Worm (Caenorhabditis elegans) whole organism, L2 larva: ENCODE measurements around the gene rpt-3.

Source experiments
- C34F6.9 ChIP-seq: fragments of 150-350 bp; optimal IDR thresholded peaks from 2 replicates; lab custom pipeline; 2014; ENCODE audit warnings: missing biosample characterization, missing genetic modification characterization
- F13H6.1 ChIP-seq: sonication (generic microtip); optimal IDR thresholded peaks from 2 replicates; lab custom pipeline; 2016; ENCODE audit warnings: missing genetic modification characterization, missing compliant biosample characterization
- R02D3.7 ChIP-seq: fragments of 150-350 bp; optimal IDR thresholded peaks from 2 replicates; lab custom pipeline; 2014; ENCODE audit warnings: missing biosample characterization, missing genetic modification characterization
- Y55F3AM.14 ChIP-seq: fragments of 200-800 bp; sonication (Bioruptor generic); optimal IDR thresholded peaks from 2 replicates; lab custom pipeline; 2018; ENCODE audit warnings: mild to moderate bottlenecking, missing genetic modification characterization, missing compliant biosample characterization
- ZK546.5 ChIP-seq: sonication (generic microtip); optimal IDR thresholded peaks from 2 replicates; lab custom pipeline; 2017; ENCODE audit warnings: missing biosample characterization, missing genetic modification characterization
- alr-1 ChIP-seq: fragments of 150-350 bp; optimal IDR thresholded peaks from 2 replicates; lab custom pipeline; 2014; ENCODE audit warnings: missing biosample characterization, missing genetic modification characterization
- aly-2 ChIP-seq: fragments of 150-350 bp; optimal IDR thresholded peaks from 2 replicates; lab custom pipeline; 2014; ENCODE audit warnings: missing biosample characterization, missing genetic modification characterization
- ama-1 ChIP-seq: fragments of 150-350 bp; optimal IDR thresholded peaks from 2 replicates; lab custom pipeline; 2018; ENCODE audit warnings: inconsistent platforms
- blmp-1 ChIP-seq: sonication (generic microtip); optimal IDR thresholded peaks from 2 replicates; lab custom pipeline; 2017; ENCODE audit warnings: missing genetic modification characterization, mild to moderate bottlenecking, missing compliant biosample characterization, antibody characterized with exemption, moderate library complexity; ENCODE audit not compliant: insufficient read depth
- ceh-16 ChIP-seq: fragments of 150-350 bp; optimal IDR thresholded peaks from 2 replicates; lab custom pipeline; 2014; ENCODE audit warnings: missing biosample characterization, missing genetic modification characterization
- ceh-82 ChIP-seq: fragments of 150-350 bp; optimal IDR thresholded peaks from 2 replicates; lab custom pipeline; 2014; ENCODE audit warnings: missing biosample characterization, missing genetic modification characterization
- crh-2 ChIP-seq: sonication (generic microtip); optimal IDR thresholded peaks from 2 replicates; lab custom pipeline; 2017; ENCODE audit warnings: missing biosample characterization, missing genetic modification characterization
- dmd-4 ChIP-seq: sonication (generic microtip); optimal IDR thresholded peaks from 2 replicates; lab custom pipeline; 2017; ENCODE audit warnings: missing biosample characterization, missing genetic modification characterization
- egl-27 ChIP-seq: sonication (generic microtip); optimal IDR thresholded peaks from 3 replicates; lab custom pipeline; 2017; ENCODE audit warnings: missing biosample characterization, missing genetic modification reagents, missing genetic modification characterization
- elt-1 ChIP-seq: fragments of 150-350 bp; optimal IDR thresholded peaks from 2 replicates; lab custom pipeline; 2014; ENCODE audit warnings: missing biosample characterization, missing genetic modification characterization
- elt-3 ChIP-seq: sonication (generic microtip); optimal IDR thresholded peaks from 2 replicates; lab custom pipeline; 2017; ENCODE audit warnings: missing biosample characterization, missing genetic modification characterization
- fos-1 ChIP-seq: fragments of 150-350 bp; optimal IDR thresholded peaks from 2 replicates; lab custom pipeline; 2014; ENCODE audit warnings: missing biosample characterization, missing genetic modification characterization
- gmeb-1 ChIP-seq: fragments of 150-350 bp; optimal IDR thresholded peaks from 2 replicates; lab custom pipeline; 2014; ENCODE audit warnings: missing biosample characterization, missing genetic modification characterization
- lin-11 ChIP-seq: fragments of 150-350 bp; sonication (generic microtip); optimal IDR thresholded peaks from 2 replicates; lab custom pipeline; 2014; ENCODE audit warnings: missing biosample characterization, missing genetic modification characterization, inconsistent platforms, mixed read lengths
- lin-13 ChIP-seq: fragments of 150-350 bp; optimal IDR thresholded peaks from 2 replicates; lab custom pipeline; 2014; ENCODE audit warnings: missing biosample characterization, missing genetic modification reagents, missing genetic modification characterization
- lin-39 ChIP-seq: fragments of 150-350 bp; optimal IDR thresholded peaks from 2 replicates; lab custom pipeline; 2014; ENCODE audit warnings: missing biosample characterization, missing genetic modification reagents, missing genetic modification characterization
- lsy-2 ChIP-seq, 2 experiments: fragments of 150-350 bp in 1 of 2; sonication (generic microtip) in 1 of 2; optimal IDR thresholded peaks; 2 replicates each; lab custom pipeline; 2014 to 2017; ENCODE audit warnings: missing biosample characterization in 2 of 2, missing genetic modification characterization in 2 of 2
- mab-5 ChIP-seq: fragments of 150-350 bp; optimal IDR thresholded peaks from 2 replicates; lab custom pipeline; 2014; ENCODE audit warnings: missing biosample characterization, missing genetic modification characterization
- mbf-1 ChIP-seq: sonication (generic microtip); optimal IDR thresholded peaks from 2 replicates; lab custom pipeline; 2017; ENCODE audit warnings: missing biosample characterization, missing genetic modification characterization
- mdl-1 ChIP-seq, 2 experiments: fragments of 150-350 bp in 1 of 2; sonication (generic microtip) in 1 of 2; optimal IDR thresholded peaks; 2 replicates each; lab custom pipeline; 2017; ENCODE audit warnings: missing biosample characterization in 2 of 2, missing genetic modification characterization in 2 of 2
- nhr-10 ChIP-seq: sonication (generic microtip); optimal IDR thresholded peaks from 2 replicates; lab custom pipeline; 2017; ENCODE audit warnings: missing biosample characterization, missing genetic modification characterization
- nhr-11 ChIP-seq: fragments of 150-350 bp; optimal IDR thresholded peaks from 2 replicates; lab custom pipeline; 2014; ENCODE audit warnings: missing biosample characterization, missing genetic modification characterization
- nhr-12 ChIP-seq: fragments of 150-350 bp; optimal IDR thresholded peaks from 2 replicates; lab custom pipeline; 2014; ENCODE audit warnings: missing biosample characterization, missing genetic modification characterization
- nhr-129 ChIP-seq: fragments of 150-350 bp; optimal IDR thresholded peaks from 2 replicates; lab custom pipeline; 2014; ENCODE audit warnings: missing biosample characterization, missing genetic modification characterization
- nhr-21 ChIP-seq: fragments of 150-350 bp; optimal IDR thresholded peaks from 2 replicates; lab custom pipeline; 2014; ENCODE audit warnings: missing biosample characterization, missing genetic modification characterization
- nhr-23 ChIP-seq: fragments of 150-350 bp; optimal IDR thresholded peaks from 2 replicates; lab custom pipeline; 2014; ENCODE audit warnings: missing biosample characterization, missing genetic modification reagents, missing genetic modification characterization
- nhr-237 ChIP-seq: fragments of 150-350 bp; optimal IDR thresholded peaks from 2 replicates; lab custom pipeline; 2014; ENCODE audit warnings: missing biosample characterization, missing genetic modification characterization
- nhr-25 ChIP-seq: fragments of 150-350 bp; sonication (generic microtip); optimal IDR thresholded peaks from 3 replicates; lab custom pipeline; 2014; ENCODE audit warnings: missing biosample characterization, missing genetic modification characterization
- nhr-6 ChIP-seq: fragments of 150-350 bp; optimal IDR thresholded peaks from 2 replicates; lab custom pipeline; 2014; ENCODE audit warnings: missing biosample characterization, missing genetic modification characterization
- nhr-77 ChIP-seq: fragments of 150-350 bp; optimal IDR thresholded peaks from 2 replicates; lab custom pipeline; 2014; ENCODE audit warnings: missing biosample characterization, missing genetic modification characterization
- peb-1 ChIP-seq: fragments of 150-350 bp; optimal IDR thresholded peaks from 2 replicates; lab custom pipeline; 2014; ENCODE audit warnings: missing biosample characterization, missing genetic modification characterization
- sem-4 ChIP-seq: fragments of 150-350 bp; optimal IDR thresholded peaks from 2 replicates; lab custom pipeline; 2014; ENCODE audit warnings: missing biosample characterization, missing genetic modification reagents, missing genetic modification characterization
- skn-1 ChIP-seq: sonication (generic microtip); optimal IDR thresholded peaks from 2 replicates; lab custom pipeline; 2017; ENCODE audit warnings: missing biosample characterization, missing genetic modification characterization
- sma-3 ChIP-seq: sonication (generic microtip); optimal IDR thresholded peaks from 2 replicates; lab custom pipeline; 2016; ENCODE audit warnings: missing genetic modification reagents, missing genetic modification characterization, missing compliant biosample characterization
- sma-9 ChIP-seq, 2 experiments: fragments of 150-350 bp in 1 of 2; sonication (generic microtip) in 1 of 2; optimal IDR thresholded peaks; 2 replicates each; lab custom pipeline; 2014 to 2016; ENCODE audit warnings: missing genetic modification characterization in 2 of 2, mild to moderate bottlenecking in 1 of 2, missing biosample characterization in 1 of 2, missing compliant biosample characterization in 1 of 2, missing genetic modification reagents in 1 of 2, moderate library complexity in 1 of 2
- snpc-4 ChIP-seq: fragments of 150-350 bp; optimal IDR thresholded peaks from 2 replicates; lab custom pipeline; 2014; ENCODE audit warnings: missing biosample characterization, missing genetic modification characterization
- unc-39 ChIP-seq: fragments of 150-350 bp; optimal IDR thresholded peaks from 2 replicates; lab custom pipeline; 2014; ENCODE audit warnings: missing biosample characterization, missing genetic modification characterization
- unc-55 ChIP-seq: fragments of 150-350 bp; sonication (generic microtip); optimal IDR thresholded peaks from 3 replicates; lab custom pipeline; 2014; ENCODE audit warnings: missing biosample characterization, missing genetic modification reagents, missing genetic modification characterization
- unc-62 ChIP-seq: fragments of 150-350 bp; optimal IDR thresholded peaks from 2 replicates; lab custom pipeline; 2014; ENCODE audit warnings: missing biosample characterization, missing genetic modification reagents, missing genetic modification characterization
- zag-1 ChIP-seq: fragments of 150-350 bp; optimal IDR thresholded peaks from 2 replicates; lab custom pipeline; 2014; ENCODE audit warnings: missing biosample characterization, missing genetic modification characterization
- ztf-1 ChIP-seq: fragments of 200-800 bp; sonication (Bioruptor generic); conservative IDR thresholded peaks from 2 replicates; pipeline ENCODE4 v1.3.6; 2022; ENCODE audit warnings: missing genetic modification characterization, missing compliant biosample characterization
- ztf-11 ChIP-seq: sonication (generic microtip); optimal IDR thresholded peaks from 2 replicates; lab custom pipeline; 2017; ENCODE audit warnings: missing biosample characterization, missing genetic modification characterization
- ztf-4 ChIP-seq: fragments of 150-350 bp; optimal IDR thresholded peaks from 2 replicates; lab custom pipeline; 2014; ENCODE audit warnings: missing biosample characterization, missing genetic modification characterization

Gene rpt-3

DNA sequence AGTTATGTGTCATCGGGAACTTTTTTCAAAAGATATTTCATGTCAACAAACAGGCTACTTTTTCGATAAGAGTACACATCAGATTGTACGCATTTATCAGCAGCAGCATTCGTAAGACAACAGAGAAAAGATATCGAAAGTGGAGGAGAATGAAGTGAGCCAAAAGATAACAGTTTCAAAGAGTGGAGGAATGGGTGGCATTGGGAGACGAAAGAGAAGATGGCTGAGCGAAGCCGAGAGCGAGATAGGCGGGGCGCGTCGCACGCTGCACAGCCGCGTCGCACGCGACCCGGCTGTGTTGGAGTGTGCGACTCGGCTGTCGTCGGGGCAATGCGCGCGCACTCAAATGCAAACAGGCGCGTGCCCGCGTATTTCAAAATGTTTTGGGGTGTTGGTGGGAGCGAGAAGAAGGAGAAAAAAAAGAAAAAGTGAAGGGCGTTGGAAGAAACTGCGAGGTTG is 25.5 kb upstream of the rpt-3 start:
- peak; percentile 85 for TF ChIP-seq gmeb-1 (tag; lab: Kevin White, UChicago)
- TF ChIP-seq ztf-1 (GFP tag; lab: Robert Waterston, UW) = no peak
- TF ChIP-seq egl-27 (tag; lab: Kevin White, UChicago) = no peak
- peak; percentile 68 for TF ChIP-seq sem-4 (tag; lab: Kevin White, UChicago)
- peak; percentile 85 to 92 for TF ChIP-seq mdl-1 (tag; optimal IDR thresholded peaks at IDR 0.05; lab: Kevin White, UChicago)
- peak; percentile 79 for TF ChIP-seq mab-5 (tag; lab: Kevin White, UChicago)
- no peak for TF ChIP-seq skn-1 (tag; lab: Kevin White, UChicago)
- TF ChIP-seq elt-1 (tag; lab: Kevin White, UChicago) = no peak
- peak; percentile 73 for TF ChIP-seq zag-1 (tag; lab: Kevin White, UChicago)
- no peak for TF ChIP-seq nhr-25 (tag; lab: Kevin White, UChicago)
- TF ChIP-seq mbf-1 = no peak
- TF ChIP-seq aly-2 = no peak
- no peak for TF ChIP-seq ztf-11
- peak; percentile 91 for TF ChIP-seq sma-3 (GFP tag; lab: Kevin White, UChicago)
- peak; percentile 66 for TF ChIP-seq ceh-82 (tag; lab: Kevin White, UChicago)
- TF ChIP-seq unc-39 (tag; lab: Kevin White, UChicago) = no peak
- TF ChIP-seq R02D3.7 (tag; lab: Kevin White, UChicago) = no peak
- no peak for TF ChIP-seq nhr-237 (tag; lab: Kevin White, UChicago)
- TF ChIP-seq crh-2 (tag; lab: Kevin White, UChicago) = peak; percentile 88
- peak; percentile 75 to 83 for TF ChIP-seq lsy-2 (tag; optimal IDR thresholded peaks at IDR 0.05; lab: Kevin White, UChicago)
- TF ChIP-seq nhr-23 (tag; lab: Kevin White, UChicago) = no peak
- TF ChIP-seq fos-1 (tag; lab: Kevin White, UChicago) = peak; percentile 98
- TF ChIP-seq peb-1 (tag; lab: Kevin White, UChicago) = peak; percentile 1
- TF ChIP-seq F13H6.1 = peak; percentile 94
- peak; percentile 62 for TF ChIP-seq ceh-16
- peak; percentile 86 for TF ChIP-seq nhr-21 (tag; lab: Kevin White, UChicago)
- TF ChIP-seq snpc-4 = peak; percentile 40
- peak; percentile 67 for TF ChIP-seq lin-11
- TF ChIP-seq nhr-77 (tag; lab: Kevin White, UChicago) = no peak
- TF ChIP-seq alr-1 = no peak
- no peak for TF ChIP-seq lin-39
- TF ChIP-seq elt-3 (tag; lab: Kevin White, UChicago) = no peak
- peak; percentile 85 for TF ChIP-seq unc-55
- no peak for TF ChIP-seq dmd-4
- TF ChIP-seq nhr-6 (tag; lab: Kevin White, UChicago) = peak; percentile 10
- no peak for TF ChIP-seq nhr-11
- TF ChIP-seq C34F6.9 (tag; lab: Kevin White, UChicago) = peak; percentile 79
- TF ChIP-seq ztf-4 (tag; lab: Kevin White, UChicago) = peak; percentile 43
- TF ChIP-seq blmp-1 = peak; percentile 65
- no peak for TF ChIP-seq nhr-10 (tag; lab: Kevin White, UChicago)
- no peak for TF ChIP-seq nhr-12 (tag; lab: Kevin White, UChicago)
- peak; percentile 89 for TF ChIP-seq Y55F3AM.14 (GFP tag; lab: Kevin White, UChicago)
- peak; percentile 83 for TF ChIP-seq nhr-129 (tag; lab: Kevin White, UChicago)
- no peak for TF ChIP-seq unc-62 (GFP tag; lab: Kevin White, UChicago)
- peak; percentile 85 for TF ChIP-seq ama-1 (lab: Kevin White, UChicago)
- TF ChIP-seq ZK546.5 = no peak
- TF ChIP-seq sma-9 (GFP tag; optimal IDR thresholded peaks at IDR 0.05; lab: Kevin White, UChicago) = peak; percentile 80
- TF ChIP-seq sma-9 (tag; optimal IDR thresholded peaks at IDR 0.05; lab: Kevin White, UChicago) = no peak
- peak; percentile 66 for TF ChIP-seq lin-13 (GFP tag; lab: Kevin White, UChicago)
